Worm (Caenorhabditis elegans) whole organism, early embryonic: ENCODE measurements around the gene srz-101.

ENCODE experiments used
- B0310.2 ChIP-seq: sonication (generic microtip); optimal IDR thresholded peaks from 2 replicates; lab custom pipeline; 2016; ENCODE audit warnings: mild to moderate bottlenecking, missing genetic modification characterization, missing compliant biosample characterization
- F13C5.2 ChIP-seq: sonication (generic microtip); optimal IDR thresholded peaks from 2 replicates; lab custom pipeline; 2017; ENCODE audit warnings: mild to moderate bottlenecking, missing genetic modification characterization, inconsistent platforms, missing compliant biosample characterization
- aly-1 ChIP-seq: sonication (generic microtip); optimal IDR thresholded peaks from 2 replicates; lab custom pipeline; 2016; ENCODE audit warnings: missing genetic modification characterization, missing compliant biosample characterization
- ama-1 ChIP-seq: fragments of 150-350 bp; optimal IDR thresholded peaks from 2 replicates; lab custom pipeline; 2014
- ceh-13 ChIP-seq: fragments of 200-800 bp; sonication (Bioruptor generic); optimal IDR thresholded peaks from 2 replicates; lab custom pipeline; 2018; ENCODE audit warnings: mild to moderate bottlenecking, missing genetic modification characterization, missing compliant biosample characterization
- ceh-36 ChIP-seq: sonication (generic microtip); optimal IDR thresholded peaks from 2 replicates; lab custom pipeline; 2016; ENCODE audit warnings: missing genetic modification characterization, inconsistent platforms, missing compliant biosample characterization
- ets-7 ChIP-seq: sonication (generic microtip); optimal IDR thresholded peaks from 2 replicates; lab custom pipeline; 2016; ENCODE audit warnings: missing genotype, missing genetic modification characterization, missing compliant biosample characterization
- flt-1 ChIP-seq: fragments of 200-800 bp; sonication (Bioruptor generic); IDR thresholded peaks from 2 replicates; pipeline ENCODE4 v1.3.6; 2022; ENCODE audit warnings: missing genetic modification characterization, missing compliant biosample characterization
- hmbx-1 ChIP-seq: sonication (generic microtip); optimal IDR thresholded peaks from 2 replicates; lab custom pipeline; 2016; ENCODE audit warnings: mild to moderate bottlenecking, missing genetic modification characterization, missing compliant biosample characterization
- hmg-4 ChIP-seq: fragments of 200-800 bp; sonication (Bioruptor generic); optimal IDR thresholded peaks from 2 replicates; lab custom pipeline; 2018; ENCODE audit warnings: mild to moderate bottlenecking, missing genetic modification characterization, missing compliant biosample characterization
- hnd-1 ChIP-seq: sonication (generic microtip); optimal IDR thresholded peaks from 2 replicates; lab custom pipeline; 2016; ENCODE audit warnings: missing genetic modification characterization, missing compliant biosample characterization
- pes-1 ChIP-seq: fragments of 200-800 bp; sonication (Bioruptor generic); IDR thresholded peaks from 2 replicates; pipeline ENCODE4 v1.3.6; 2022; ENCODE audit warnings: missing genetic modification reagents, missing genetic modification characterization, missing compliant biosample characterization
- scrt-1 ChIP-seq: fragments of 200-800 bp; sonication (Bioruptor generic); IDR thresholded peaks from 2 replicates; pipeline ENCODE4 v1.3.6; 2022; ENCODE audit warnings: missing genetic modification characterization, missing compliant biosample characterization
- sea-1 ChIP-seq: fragments of 200-800 bp; sonication (Bioruptor generic); conservative IDR thresholded peaks from 2 replicates; pipeline ENCODE4 v1.3.6; 2022; ENCODE audit warnings: missing genetic modification characterization, missing compliant biosample characterization
- tbx-11 ChIP-seq: fragments of 200-800 bp; sonication (Bioruptor generic); IDR thresholded peaks from 2 replicates; pipeline ENCODE4 v1.3.6; 2022; ENCODE audit warnings: missing genetic modification characterization, missing compliant biosample characterization
- tbx-37 ChIP-seq: fragments of 200-800 bp; sonication (Bioruptor generic); conservative IDR thresholded peaks from 2 replicates; pipeline ENCODE4 v1.3.6; 2022; ENCODE audit warnings: missing genetic modification reagents, missing genetic modification characterization, missing compliant biosample characterization
- tra-4 ChIP-seq: sonication (generic microtip); optimal IDR thresholded peaks from 2 replicates; lab custom pipeline; 2017; ENCODE audit warnings: missing genetic modification characterization, missing compliant biosample characterization

Gene srz-101

ce11 chrV:16739100-16739499 is 44.5 kb downstream of the srz-101 start, which contains the start of the genes clec-29 and clec-39:
clec-29 (minus strand) TSS chrV:16739200.
clec-39 (plus strand) TSS chrV:16739268.
- no peak for TF ChIP-seq tbx-11
- no peak for TF ChIP-seq tbx-37 (GFP tag; lab: Robert Waterston, UW)
- TF ChIP-seq ceh-36 (tag; lab: Kevin White, UChicago): no peak
- no peak for TF ChIP-seq F13C5.2 (tag; lab: Kevin White, UChicago)
- TF ChIP-seq aly-1 (tag; lab: Kevin White, UChicago): no peak
- TF ChIP-seq B0310.2 (tag; lab: Kevin White, UChicago): no peak
- no peak for TF ChIP-seq tra-4 (tag; lab: Kevin White, UChicago)
- TF ChIP-seq scrt-1: no peak
- TF ChIP-seq hnd-1 (tag; lab: Kevin White, UChicago): no peak
- TF ChIP-seq ets-7 (tag; lab: Kevin White, UChicago): no peak

ce11 chrV:16742123-16742522 is 47.5 kb downstream of the srz-101 start, which contains the start of gene T25E12.6:
T25E12.6 (plus strand) TSS chrV:16742423.
- TF ChIP-seq tra-4 (tag; lab: Kevin White, UChicago) (no peak), scrt-1 (no peak), ama-1 (lab: Kevin White, UChicago) (no peak), hmg-4 (no peak), hnd-1 (tag; lab: Kevin White, UChicago) (no peak), pes-1 (GFP tag; lab: Robert Waterston, UW) (no peak), hmbx-1 (no peak), ceh-13 (no peak), B0310.2 (tag; lab: Kevin White, UChicago) (no peak), aly-1 (tag; lab: Kevin White, UChicago) (no peak), sea-1 (GFP tag; lab: Robert Waterston, UW) (no peak), tbx-37 (GFP tag; lab: Robert Waterston, UW) (no peak), ceh-36 (tag; lab: Kevin White, UChicago) (no peak), tbx-11 (no peak), ets-7 (tag; lab: Kevin White, UChicago) (no peak), F13C5.2 (tag; lab: Kevin White, UChicago) (no peak), flt-1 (GFP tag; lab: Robert Waterston, UW) (no peak)

DNA sequence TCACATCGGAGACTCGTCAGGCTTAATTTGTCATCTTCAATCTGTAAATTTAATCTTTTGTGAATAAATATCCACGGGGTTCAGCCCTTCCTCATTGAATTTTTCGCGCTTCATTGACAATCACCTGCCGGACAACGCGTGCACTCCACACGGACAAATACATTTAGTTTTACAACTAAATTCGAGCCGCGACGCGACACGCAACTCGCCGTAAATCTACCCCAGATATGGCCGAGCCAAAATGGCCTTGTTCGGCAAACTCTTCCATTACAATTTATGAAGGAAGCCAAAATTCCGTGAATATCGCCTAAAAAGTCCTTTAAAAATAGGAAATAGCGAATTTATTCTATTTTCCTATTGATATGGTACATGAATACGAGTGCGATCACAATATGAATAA is 50.1 kb downstream of the srz-101 start:
- no peak for TF ChIP-seq hmbx-1
- no peak for TF ChIP-seq hnd-1 (tag; lab: Kevin White, UChicago)
- TF ChIP-seq ceh-13: no peak
- TF ChIP-seq ets-7 (tag; lab: Kevin White, UChicago): no peak
- no peak for TF ChIP-seq ceh-36 (tag; lab: Kevin White, UChicago)
- TF ChIP-seq hmg-4: no peak
- TF ChIP-seq tra-4 (tag; lab: Kevin White, UChicago): no peak
- no peak for TF ChIP-seq F13C5.2 (tag; lab: Kevin White, UChicago)
- no peak for TF ChIP-seq tbx-11
- TF ChIP-seq sea-1 (GFP tag; lab: Robert Waterston, UW): no peak
- no peak for TF ChIP-seq aly-1 (tag; lab: Kevin White, UChicago)
- TF ChIP-seq scrt-1: no peak
- no peak for TF ChIP-seq B0310.2 (tag; lab: Kevin White, UChicago)
- no peak for TF ChIP-seq tbx-37 (GFP tag; lab: Robert Waterston, UW)
- no peak for TF ChIP-seq pes-1 (GFP tag; lab: Robert Waterston, UW)

ce11 chrV:16745214-16745613 is 50.6 kb downstream of the srz-101 start:
- TF ChIP-seq ceh-36 (tag; lab: Kevin White, UChicago) (no peak), tra-4 (tag; lab: Kevin White, UChicago) (no peak), aly-1 (tag; lab: Kevin White, UChicago) (no peak), ama-1 (lab: Kevin White, UChicago) (no peak), sea-1 (GFP tag; lab: Robert Waterston, UW) (no peak)
